Worm (Caenorhabditis elegans) whole organism, L4 larva: ENCODE results near the gene cyp-25A3.

Source experiments
- T20F7.1 ChIP-seq: fragments of 200-800 bp; sonication (Bioruptor generic); optimal IDR thresholded peaks from 2 replicates; lab custom pipeline; 2018; ENCODE audit warnings: mild to moderate bottlenecking, missing genetic modification characterization, missing compliant biosample characterization
- Y5F2A.4 ChIP-seq: fragments of 200-800 bp; sonication (Bioruptor generic); optimal IDR thresholded peaks from 2 replicates; lab custom pipeline; 2018; ENCODE audit warnings: mild to moderate bottlenecking, missing genetic modification characterization, missing compliant biosample characterization
- ZK546.5 ChIP-seq, 2 experiments: sonication (generic microtip); optimal IDR thresholded peaks; 2 replicates each; lab custom pipeline; 2017; ENCODE audit warnings: missing biosample characterization in 2 of 2, missing genetic modification characterization in 2 of 2
- aha-1 ChIP-seq: fragments of 150-350 bp; peaks from one replicate; lab custom pipeline; 2014; ENCODE audit warnings: missing biosample characterization, missing genetic modification characterization
- aly-2 ChIP-seq: sonication (generic microtip); optimal IDR thresholded peaks from 2 replicates; lab custom pipeline; 2018; ENCODE audit warnings: missing biosample characterization, missing genetic modification characterization
- ceh-32 ChIP-seq: sonication (generic microtip); optimal IDR thresholded peaks from 2 replicates; lab custom pipeline; 2016; ENCODE audit warnings: mild to moderate bottlenecking, missing genetic modification characterization, missing compliant biosample characterization; ENCODE audit not compliant: poor library complexity
- ctbp-1 ChIP-seq: fragments of 200-800 bp; sonication (Bioruptor generic); IDR thresholded peaks from 2 replicates; pipeline ENCODE4 v1.3.6; 2022; ENCODE audit warnings: missing genetic modification reagents, missing genetic modification characterization, missing compliant biosample characterization
- dve-1 ChIP-seq: sonication (generic microtip); optimal IDR thresholded peaks from 2 replicates; lab custom pipeline; 2017; ENCODE audit warnings: antibody characterized with exemption, mild to moderate bottlenecking, missing genetic modification characterization, missing compliant biosample characterization; ENCODE audit not compliant: insufficient read depth
- egl-43 ChIP-seq: fragments of 200-800 bp; sonication (Bioruptor generic); IDR thresholded peaks from 2 replicates; pipeline ENCODE4 v1.3.6; 2022; ENCODE audit warnings: missing genetic modification reagents, missing genetic modification characterization, missing compliant biosample characterization
- gei-8 ChIP-seq: fragments of 200-800 bp; sonication (Bioruptor generic); optimal IDR thresholded peaks from 2 replicates; lab custom pipeline; 2018; ENCODE audit warnings: mild to moderate bottlenecking, missing genetic modification characterization, missing compliant biosample characterization
- hlh-30 ChIP-seq: sonication (generic microtip); optimal IDR thresholded peaks from 2 replicates; lab custom pipeline; 2017; ENCODE audit warnings: antibody characterized with exemption, mild to moderate bottlenecking, missing genetic modification characterization, missing compliant biosample characterization; ENCODE audit not compliant: insufficient read depth
- lin-38 ChIP-seq: fragments of 200-800 bp; sonication (Bioruptor generic); IDR thresholded peaks from 2 replicates; pipeline ENCODE4 v1.3.6; 2022; ENCODE audit warnings: missing genetic modification reagents, missing genetic modification characterization, missing compliant biosample characterization
- lsy-2 ChIP-seq, 2 experiments: fragments of 150-350 bp in 1 of 2; sonication (generic microtip) in 1 of 2; optimal IDR thresholded peaks; 2 replicates each; lab custom pipeline; 2014 to 2017; ENCODE audit warnings: missing biosample characterization in 2 of 2, missing genetic modification characterization in 2 of 2
- madf-9 ChIP-seq: fragments of 200-800 bp; sonication (Bioruptor generic); conservative IDR thresholded peaks from 2 replicates; pipeline ENCODE4 v1.3.6; 2022; ENCODE audit warnings: missing genetic modification reagents, missing genetic modification characterization, missing compliant biosample characterization
- mes-2 ChIP-seq: sonication (generic microtip); optimal IDR thresholded peaks from 2 replicates; lab custom pipeline; 2016; ENCODE audit warnings: missing genotype, mild to moderate bottlenecking, missing genetic modification characterization, missing compliant biosample characterization; ENCODE audit not compliant: poor library complexity, severe bottlenecking
- mxl-2 ChIP-seq: fragments of 200-800 bp; sonication (Bioruptor generic); conservative IDR thresholded peaks from 2 replicates; pipeline ENCODE4 v1.3.6; 2022; ENCODE audit warnings: missing genetic modification reagents, missing genetic modification characterization, missing compliant biosample characterization
- nhr-111 ChIP-seq: fragments of 200-800 bp; sonication (Bioruptor generic); optimal IDR thresholded peaks from 2 replicates; lab custom pipeline; 2018; ENCODE audit warnings: mild to moderate bottlenecking, missing genetic modification characterization, missing compliant biosample characterization
- nhr-25 ChIP-seq: sonication (generic microtip); optimal IDR thresholded peaks from 2 replicates; lab custom pipeline; 2017; ENCODE audit warnings: missing genetic modification characterization, mild to moderate bottlenecking, missing compliant biosample characterization, antibody characterized with exemption, moderate library complexity, borderline replicate concordance; ENCODE audit not compliant: insufficient read depth
- pqm-1 ChIP-seq: sonication (generic microtip); optimal IDR thresholded peaks from 2 replicates; lab custom pipeline; 2017; ENCODE audit warnings: missing biosample characterization, missing genetic modification characterization
- sdz-12 ChIP-seq: fragments of 200-800 bp; sonication (Bioruptor generic); optimal IDR thresholded peaks from 2 replicates; lab custom pipeline; 2018; ENCODE audit warnings: mild to moderate bottlenecking, missing genetic modification characterization, missing compliant biosample characterization
- skn-1 ChIP-seq: fragments of 150-350 bp; optimal IDR thresholded peaks from 2 replicates; lab custom pipeline; 2014; ENCODE audit warnings: missing biosample characterization, missing genetic modification characterization
- unc-130 ChIP-seq: sonication (generic microtip); optimal IDR thresholded peaks from 2 replicates; lab custom pipeline; 2016; ENCODE audit warnings: missing genetic modification reagents, missing genetic modification characterization, missing compliant biosample characterization
- zfp-3 ChIP-seq: fragments of 200-800 bp; sonication (Bioruptor generic); conservative IDR thresholded peaks from 2 replicates; pipeline ENCODE4 v1.3.6; 2022; ENCODE audit warnings: missing genetic modification reagents, missing genetic modification characterization, missing compliant biosample characterization
- zip-2 ChIP-seq: fragments of 150-350 bp; optimal IDR thresholded peaks from 2 replicates; lab custom pipeline; 2014; ENCODE audit warnings: missing biosample characterization, missing genetic modification characterization

The cyp-25A3 gene

DNA sequence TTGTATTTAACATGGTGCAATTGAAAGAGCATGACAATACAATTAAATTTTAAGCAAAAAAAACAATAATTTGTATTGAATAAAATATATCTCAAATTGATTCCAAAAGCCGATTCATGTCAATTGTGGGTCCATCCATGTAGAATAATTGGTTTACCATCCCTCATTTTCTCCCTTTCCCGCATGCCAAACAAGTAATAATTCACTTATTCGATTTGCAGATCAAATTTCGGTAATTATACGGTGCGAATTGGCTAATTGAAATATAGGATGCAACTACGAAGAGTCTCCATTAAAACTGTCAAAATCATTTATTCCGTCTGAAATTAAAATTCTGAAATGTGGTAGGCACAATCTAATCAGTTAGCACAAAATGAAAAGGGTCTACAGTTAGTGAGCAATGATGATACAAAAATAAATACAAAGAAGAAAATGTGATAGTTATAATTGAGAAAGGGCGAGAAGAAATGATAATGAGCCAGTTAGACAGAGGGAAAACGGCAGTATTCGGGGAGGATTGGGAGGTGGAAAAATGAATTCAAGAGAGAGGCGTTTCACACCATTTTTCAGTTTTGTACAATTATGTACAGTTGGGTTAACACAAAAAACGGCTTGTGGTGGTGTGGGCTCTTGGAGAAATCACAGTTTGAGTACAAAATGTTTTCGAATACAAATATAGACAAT lies 49.7 kb downstream of the cyp-25A3 start (continued):
- peak; percentile 74; the same call in 1 of the 2 replicates for TF ChIP-seq zfp-3 (GFP tag; lab: Robert Waterston, UW)
- no peak for TF ChIP-seq nhr-25 (tag; lab: Kevin White, UChicago)
- TF ChIP-seq pqm-1 (tag; lab: Kevin White, UChicago): no peak
- no peak for TF ChIP-seq dve-1 (tag; lab: Kevin White, UChicago)
- TF ChIP-seq madf-9 (GFP tag; lab: Robert Waterston, UW): no peak
- TF ChIP-seq aha-1 (tag; lab: Kevin White, UChicago): peak; percentile 54
- TF ChIP-seq T20F7.1 (GFP tag; lab: Kevin White, UChicago): no peak
- TF ChIP-seq mes-2 (tag; lab: Kevin White, UChicago): peak; percentile 12
- no peak for TF ChIP-seq hlh-30 (tag; lab: Kevin White, UChicago)
- no peak for TF ChIP-seq Y5F2A.4 (GFP tag; lab: Kevin White, UChicago)
- TF ChIP-seq zip-2: no peak
- TF ChIP-seq egl-43 (GFP tag; lab: Robert Waterston, UW): no peak
- peak in 1 of 2 experiments; percentile 17 for TF ChIP-seq lsy-2 (tag; optimal IDR thresholded peaks at IDR 0.05; lab: Kevin White, UChicago)
- TF ChIP-seq gei-8 (GFP tag; lab: Kevin White, UChicago): no peak
- no peak for TF ChIP-seq nhr-111 (GFP tag; lab: Kevin White, UChicago)
- no peak for TF ChIP-seq skn-1 (tag; lab: Kevin White, UChicago)
- peak; percentile 10 for TF ChIP-seq aly-2 (tag; lab: Kevin White, UChicago)
- no peak for TF ChIP-seq ctbp-1 (GFP tag; lab: Robert Waterston, UW)
- TF ChIP-seq sdz-12 (GFP tag; lab: Kevin White, UChicago): peak; percentile 34
- TF ChIP-seq unc-130: no peak
- no peak for TF ChIP-seq ceh-32 (tag; lab: Kevin White, UChicago)
- TF ChIP-seq mxl-2: no peak
- no peak for TF ChIP-seq ZK546.5 (tag; optimal IDR thresholded peaks at IDR 0.05; lab: Kevin White, UChicago)
- no peak; the same call in 1 of the 2 replicates for TF ChIP-seq lin-38 (GFP tag; lab: Robert Waterston, UW)
- TF ChIP-seq, all 104 proteins: peak for 10
